Fruit fly (Drosophila melanogaster) whole organism, embryonic: ENCODE data around the gene Fdh.

Source experiments
- MBD-R2 ChIP-seq: fragments of 200-800 bp; sonication (Bioruptor generic); IDR thresholded peaks from 2 replicates; pipeline ENCODE4 v1.3.6; 2022; ENCODE audit warnings: missing biosample characterization, missing genetic modification characterization
- sim ChIP-seq: fragments of 200-800 bp; sonication (Bioruptor generic); IDR thresholded peaks from 2 replicates; pipeline ENCODE4 v1.3.6; 2022; ENCODE audit warnings: missing biosample characterization, missing genetic modification characterization
- zen2 ChIP-seq: fragments of 200-800 bp; sonication (Bioruptor generic); IDR thresholded peaks from 3 replicates; pipeline ENCODE4 v1.3.6; 2022; ENCODE audit warnings: missing biosample characterization, missing genetic modification characterization; ENCODE audit not compliant: partially characterized antibody

dm6 chr3R:10863956-10864355 is 8.2 kb downstream of the Fdh start:
- TF ChIP-seq sim (GFP tag; lab: Robert Waterston, UW) (no peak), MBD-R2 (GFP tag; lab: Robert Waterston, UW) (no peak), zen2 (GFP tag; lab: Robert Waterston, UW) (no peak)
